Fruit fly (Drosophila melanogaster): ENCODE results near the gene AcCoAS.

AcCoAS gene

dm6 chr3L:21279876-21280566, at the start of gene AcCoAS:
TSS of gene AcCoAS (minus strand) at chr3L:21280243.
- TF ChIP-seq pan (optimal IDR thresholded peaks at IDR 0.05) (no peak), CG8478 (optimal IDR thresholded peaks at IDR 0.05) (no peak), psq (optimal IDR thresholded peaks at IDR 0.05) (no peak), usp (GFP tag; optimal IDR thresholded peaks at IDR 0.05) (no peak), EcR (GFP tag; optimal IDR thresholded peaks at IDR 0.05) (no peak), Dll (optimal IDR thresholded peaks at IDR 0.05) (no peak)

dm6 chr3L:21324724-21325123, 44.7 kb upstream of the AcCoAS start:
- TF ChIP-seq usp (GFP tag; optimal IDR thresholded peaks at IDR 0.05) (no peak), EcR (GFP tag; optimal IDR thresholded peaks at IDR 0.05) (no peak)

- TF ChIP-seq usp (GFP tag; optimal IDR thresholded peaks at IDR 0.05) (no peak), pan (optimal IDR thresholded peaks at IDR 0.05) (no peak), psq (optimal IDR thresholded peaks at IDR 0.05) (no peak), EcR (GFP tag; optimal IDR thresholded peaks at IDR 0.05) (no peak), Dll (optimal IDR thresholded peaks at IDR 0.05) (no peak), CG8478 (optimal IDR thresholded peaks at IDR 0.05) (no peak)
These were observed 41.9 kb upstream of the AcCoAS start for dm6 chr3L:21321807-21322503.

- TF ChIP-seq pan (optimal IDR thresholded peaks at IDR 0.05) (no peak), usp (GFP tag; optimal IDR thresholded peaks at IDR 0.05) (no peak), CG8478 (optimal IDR thresholded peaks at IDR 0.05) (no peak), EcR (GFP tag; optimal IDR thresholded peaks at IDR 0.05) (no peak)
These were observed 39.9 kb upstream of the AcCoAS start for dm6 chr3L:21319957-21320356.

dm6 chr3L:21319313-21319907, 39.4 kb upstream of the AcCoAS start:
- TF ChIP-seq EcR (GFP tag; optimal IDR thresholded peaks at IDR 0.05): no peak
- no peak for TF ChIP-seq CG8478 (optimal IDR thresholded peaks at IDR 0.05)
- TF ChIP-seq psq (optimal IDR thresholded peaks at IDR 0.05): no peak
- no peak for TF ChIP-seq Dll (optimal IDR thresholded peaks at IDR 0.05)
- TF ChIP-seq usp (GFP tag; optimal IDR thresholded peaks at IDR 0.05): no peak
- TF ChIP-seq pan (optimal IDR thresholded peaks at IDR 0.05): no peak

dm6 chr3L:21318474-21318873, 38.4 kb upstream of the AcCoAS start, which contains the start of gene Rab26:
TSS of gene Rab26 (plus strand) at chr3L:21318774.
- no peak for TF ChIP-seq Dll (optimal IDR thresholded peaks at IDR 0.05)
- no peak for TF ChIP-seq pan (optimal IDR thresholded peaks at IDR 0.05)
- TF ChIP-seq EcR (GFP tag; optimal IDR thresholded peaks at IDR 0.05): no peak

- TF ChIP-seq EcR (GFP tag; optimal IDR thresholded peaks at IDR 0.05) (no peak), Dll (optimal IDR thresholded peaks at IDR 0.05) (no peak), pan (optimal IDR thresholded peaks at IDR 0.05) (no peak), CG8478 (optimal IDR thresholded peaks at IDR 0.05) (no peak), psq (optimal IDR thresholded peaks at IDR 0.05) (no peak), usp (GFP tag; optimal IDR thresholded peaks at IDR 0.05) (no peak)
These were observed 37.6 kb upstream of the AcCoAS start, which contains the start of gene Pc for dm6 chr3L:21317416-21318259. TSS of gene Pc (minus strand) at chr3L:21318020.

- TF ChIP-seq Dll (optimal IDR thresholded peaks at IDR 0.05) (no peak), CG8478 (optimal IDR thresholded peaks at IDR 0.05) (no peak), psq (optimal IDR thresholded peaks at IDR 0.05) (no peak), usp (GFP tag; optimal IDR thresholded peaks at IDR 0.05) (no peak), EcR (GFP tag; optimal IDR thresholded peaks at IDR 0.05) (no peak), pan (optimal IDR thresholded peaks at IDR 0.05) (no peak)
These were observed 24.4 kb upstream of the AcCoAS start, which contains the start of the genes CG11309 and CG7632 for dm6 chr3L:21304400-21304799. TSS of gene CG11309 (minus strand) at chr3L:21304658. TSS of gene CG7632 (plus strand) at chr3L:21304697.

dm6 chr3L:21303659-21304058, 23.6 kb upstream of the AcCoAS start:
- TF ChIP-seq EcR (GFP tag; optimal IDR thresholded peaks at IDR 0.05) (no peak), usp (GFP tag; optimal IDR thresholded peaks at IDR 0.05) (no peak), pan (optimal IDR thresholded peaks at IDR 0.05) (no peak)

dm6 chr3L:21302493-21302892, 22.4 kb upstream of the AcCoAS start:
- TF ChIP-seq usp (GFP tag; optimal IDR thresholded peaks at IDR 0.05) (no peak), pan (optimal IDR thresholded peaks at IDR 0.05) (no peak)

dm6 chr3L:21301737-21302487, 21.9 kb upstream of the AcCoAS start:
- no peak for TF ChIP-seq EcR (GFP tag; optimal IDR thresholded peaks at IDR 0.05)
- no peak for TF ChIP-seq usp (GFP tag; optimal IDR thresholded peaks at IDR 0.05)
- TF ChIP-seq pan (optimal IDR thresholded peaks at IDR 0.05): no peak
- no peak for TF ChIP-seq CG8478 (optimal IDR thresholded peaks at IDR 0.05)
- TF ChIP-seq psq (optimal IDR thresholded peaks at IDR 0.05): no peak
- no peak for TF ChIP-seq Dll (optimal IDR thresholded peaks at IDR 0.05)
